Fruit fly (Drosophila melanogaster) whole organism, embryonic: ENCODE results near the gene sordd2.

Source experiments
- Ada2b ChIP-seq: fragments of 200-800 bp; sonication (Bioruptor generic); IDR thresholded peaks from 2 replicates; pipeline ENCODE4 v1.3.6; 2022; ENCODE audit warnings: missing biosample characterization, missing genetic modification characterization
- CG1024 ChIP-seq: fragments of 200-800 bp; sonication (Bioruptor generic); IDR thresholded peaks from 2 replicates; pipeline ENCODE4 v1.3.6; 2022; ENCODE audit warnings: missing biosample characterization, missing genetic modification characterization
- CG10366 ChIP-seq: fragments of 200-800 bp; sonication (Bioruptor generic); IDR thresholded peaks from 2 replicates; pipeline ENCODE4 v1.3.6; 2022; ENCODE audit warnings: missing biosample characterization, missing genetic modification characterization
- CG10979 ChIP-seq: fragments of 200-800 bp; sonication (Bioruptor generic); optimal IDR thresholded peaks from 2 replicates; lab custom pipeline; 2018; ENCODE audit warnings: missing biosample characterization, mild to moderate bottlenecking, missing genetic modification characterization, moderate library complexity
- CG11695 ChIP-seq: fragments of 200-800 bp; sonication (Bioruptor generic); IDR thresholded peaks from 3 replicates; pipeline ENCODE4 v1.3.6; 2022; ENCODE audit warnings: missing biosample characterization, missing genetic modification characterization
- CG1233 ChIP-seq: fragments of 200-800 bp; sonication (Bioruptor generic); optimal IDR thresholded peaks from 4 replicates; lab custom pipeline; 2018; ENCODE audit warnings: missing biosample characterization, mild to moderate bottlenecking, missing genetic modification characterization
- CG13424 ChIP-seq: fragments of 200-800 bp; sonication (Bioruptor generic); optimal IDR thresholded peaks from 2 replicates; lab custom pipeline; 2019; ENCODE audit warnings: missing biosample characterization, mild to moderate bottlenecking, missing genetic modification characterization, moderate library complexity
- CG13775 ChIP-seq: fragments of 200-800 bp; sonication (Bioruptor generic); optimal IDR thresholded peaks from 3 replicates; lab custom pipeline; 2017; ENCODE audit warnings: missing biosample characterization, mild to moderate bottlenecking, missing genetic modification characterization
- CG15479 ChIP-seq: fragments of 200-800 bp; sonication (Bioruptor generic); optimal IDR thresholded peaks from 3 replicates; lab custom pipeline; 2019; ENCODE audit warnings: missing biosample characterization, mild to moderate bottlenecking, missing genetic modification characterization, moderate library complexity
- CG15601 ChIP-seq: fragments of 200-800 bp; sonication (Bioruptor generic); optimal IDR thresholded peaks from 3 replicates; lab custom pipeline; 2019; ENCODE audit warnings: missing biosample characterization, mild to moderate bottlenecking, missing genetic modification characterization, moderate library complexity
- CG15696 ChIP-seq: fragments of 200-800 bp; sonication (Bioruptor generic); optimal IDR thresholded peaks from 2 replicates; lab custom pipeline; 2019; ENCODE audit warnings: missing biosample characterization, mild to moderate bottlenecking, missing genetic modification characterization, moderate library complexity
- CG17328 ChIP-seq: fragments of 200-800 bp; sonication (Bioruptor generic); IDR thresholded peaks from 2 replicates; pipeline ENCODE4 v1.3.6; 2022; ENCODE audit warnings: missing biosample characterization, missing genetic modification characterization
- CG17359 ChIP-seq: fragments of 200-800 bp; sonication (Bioruptor generic); optimal IDR thresholded peaks from 3 replicates; lab custom pipeline; 2018; ENCODE audit warnings: missing biosample characterization, mild to moderate bottlenecking, missing genetic modification characterization, moderate library complexity
- CG17829 ChIP-seq: fragments of 200-800 bp; optimal IDR thresholded peaks from 2 replicates; lab custom pipeline; 2019; ENCODE audit warnings: missing biosample characterization, mild to moderate bottlenecking, missing genetic modification characterization, moderate library complexity
- CG2120 ChIP-seq: fragments of 200-800 bp; sonication (Bioruptor generic); optimal IDR thresholded peaks from 3 replicates; lab custom pipeline; 2016; ENCODE audit warnings: missing biosample characterization, missing genetic modification characterization
- CG2199 ChIP-seq: fragments of 200-800 bp; sonication (Bioruptor generic); IDR thresholded peaks from 3 replicates; pipeline ENCODE4 v1.3.6; 2022; ENCODE audit warnings: missing biosample characterization, missing genetic modification characterization
- CG30020 ChIP-seq: fragments of 200-800 bp; optimal IDR thresholded peaks from 2 replicates; lab custom pipeline; 2019; ENCODE audit warnings: missing biosample characterization, mild to moderate bottlenecking, missing genetic modification characterization, moderate library complexity
- CG30403 ChIP-seq: fragments of 200-800 bp; sonication (Bioruptor generic); optimal IDR thresholded peaks from 3 replicates; lab custom pipeline; 2016; ENCODE audit warnings: missing biosample characterization, missing genetic modification characterization
- CG32532 ChIP-seq: fragments of 200-800 bp; sonication (Bioruptor generic); IDR thresholded peaks from 2 replicates; pipeline ENCODE4 v1.3.6; 2022; ENCODE audit warnings: missing biosample characterization, missing genetic modification characterization
- CG4730 ChIP-seq: fragments of 200-800 bp; sonication (Bioruptor generic); IDR thresholded peaks from 2 replicates; pipeline ENCODE4 v1.3.6; 2022; ENCODE audit warnings: missing biosample characterization, missing genetic modification characterization
- CG8089 ChIP-seq: fragments of 200-800 bp; sonication (Bioruptor generic); optimal IDR thresholded peaks from 3 replicates; lab custom pipeline; 2016; ENCODE audit warnings: missing biosample characterization, missing genetic modification characterization
- CG9609 ChIP-seq: fragments of 200-800 bp; sonication (Bioruptor generic); optimal IDR thresholded peaks from 3 replicates; lab custom pipeline; 2016; ENCODE audit warnings: missing biosample characterization, missing genetic modification characterization
- Chrac-16 ChIP-seq: fragments of 200-800 bp; sonication (Bioruptor generic); optimal IDR thresholded peaks from 3 replicates; lab custom pipeline; 2016; ENCODE audit warnings: missing biosample characterization, missing genetic modification characterization
- Dbx ChIP-seq: fragments of 200-800 bp; sonication (Bioruptor generic); IDR thresholded peaks from 3 replicates; pipeline ENCODE4 v1.3.6; 2022; ENCODE audit warnings: missing biosample characterization, missing genetic modification characterization
- Elba2 ChIP-seq: fragments of 200-800 bp; sonication (Bioruptor generic); optimal IDR thresholded peaks from 3 replicates; lab custom pipeline; 2016; ENCODE audit warnings: missing biosample characterization, missing genetic modification characterization
- Ets65A ChIP-seq: fragments of 200-800 bp; sonication (Bioruptor generic); peaks from one replicate; lab custom pipeline; 2016; ENCODE audit warnings: missing biosample characterization, missing genetic modification characterization
- H2.0 ChIP-seq: fragments of 200-800 bp; sonication (Bioruptor generic); IDR thresholded peaks from 2 replicates; pipeline ENCODE4 v1.3.6; 2022; ENCODE audit warnings: missing biosample characterization, missing genetic modification characterization
- HmgZ ChIP-seq: fragments of 200-800 bp; sonication (Bioruptor generic); optimal IDR thresholded peaks from 2 replicates; lab custom pipeline; 2018; ENCODE audit warnings: missing biosample characterization, mild to moderate bottlenecking, missing genetic modification characterization
- Med ChIP-seq: fragments of 200-800 bp; sonication (Bioruptor generic); peaks from one replicate; lab custom pipeline; 2016; ENCODE audit warnings: missing biosample characterization, missing genetic modification characterization, mild to moderate bottlenecking, inconsistent platforms, moderate library complexity
- Oaz ChIP-seq: fragments of 200-800 bp; sonication (Bioruptor generic); IDR thresholded peaks from 2 replicates; pipeline ENCODE4 v1.3.6; 2022; ENCODE audit warnings: missing biosample characterization, missing genetic modification characterization
- Oli ChIP-seq: fragments of 200-800 bp; sonication (Bioruptor generic); optimal IDR thresholded peaks from 2 replicates; lab custom pipeline; 2018; ENCODE audit warnings: missing biosample characterization, mild to moderate bottlenecking, missing genetic modification characterization, moderate library complexity
- Ptx1 ChIP-seq: fragments of 200-800 bp; sonication (Bioruptor generic); IDR thresholded peaks from 2 replicates; pipeline ENCODE4 v1.3.6; 2022; ENCODE audit warnings: missing biosample characterization, missing genetic modification characterization
- Rfx ChIP-seq: fragments of 200-800 bp; sonication (Bioruptor generic); IDR thresholded peaks from 2 replicates; pipeline ENCODE4 v1.3.6; 2022; ENCODE audit warnings: missing biosample characterization, missing genetic modification characterization
- Ssrp ChIP-seq: fragments of 200-800 bp; sonication (Bioruptor generic); optimal IDR thresholded peaks from 2 replicates; lab custom pipeline; 2018; ENCODE audit warnings: missing biosample characterization, mild to moderate bottlenecking, missing genetic modification characterization, moderate library complexity
- Xbp1 ChIP-seq: fragments of 200-800 bp; sonication (Bioruptor generic); optimal IDR thresholded peaks from 3 replicates; lab custom pipeline; 2016; ENCODE audit warnings: missing biosample characterization, mild to moderate bottlenecking, missing genetic modification characterization
- ac ChIP-seq: fragments of 200-800 bp; sonication (Bioruptor generic); optimal IDR thresholded peaks from 3 replicates; lab custom pipeline; 2017; ENCODE audit warnings: missing biosample characterization, mild to moderate bottlenecking, missing genetic modification characterization
- chif ChIP-seq, 2 experiments: fragments of 200-800 bp; sonication (Bioruptor generic); optimal IDR thresholded peaks; 3 replicates each; lab custom pipeline; 2016; ENCODE audit warnings: missing biosample characterization in 2 of 2, missing genetic modification characterization in 2 of 2
- chn ChIP-seq: fragments of 200-800 bp; sonication (Bioruptor generic); optimal IDR thresholded peaks from 2 replicates; lab custom pipeline; 2016; ENCODE audit warnings: missing biosample characterization, missing genetic modification characterization
- eve ChIP-seq, 2 experiments: fragments of >200 bp; optimal IDR thresholded peaks; 2 replicates each; lab custom pipeline; 2017; ENCODE audit warnings: missing biosample characterization in 2 of 2, missing genetic modification characterization in 2 of 2
- gro ChIP-seq: fragments of 200-800 bp; sonication (Bioruptor generic); optimal IDR thresholded peaks from 2 replicates; lab custom pipeline; 2016; ENCODE audit warnings: missing biosample characterization, missing genetic modification characterization
- knrl ChIP-seq: fragments of 200-800 bp; sonication (Bioruptor generic); IDR thresholded peaks from 3 replicates; pipeline ENCODE4 v1.3.6; 2022; ENCODE audit warnings: missing biosample characterization, missing genetic modification characterization; ENCODE audit not compliant: partially characterized antibody
- nmo ChIP-seq: fragments of 200-800 bp; sonication (Bioruptor generic); optimal IDR thresholded peaks from 2 replicates; lab custom pipeline; 2018; ENCODE audit warnings: missing biosample characterization, mild to moderate bottlenecking, missing genetic modification characterization, moderate library complexity
- phol ChIP-seq: fragments of 200-800 bp; sonication (Bioruptor generic); optimal IDR thresholded peaks from 3 replicates; lab custom pipeline; 2018; ENCODE audit warnings: missing biosample characterization, mild to moderate bottlenecking, missing genetic modification characterization, moderate library complexity
- pnt ChIP-seq: fragments of 200-800 bp; sonication (Bioruptor generic); optimal IDR thresholded peaks from 3 replicates; lab custom pipeline; 2016; ENCODE audit warnings: missing biosample characterization, missing genetic modification characterization
- sens ChIP-seq: fragments of 200-800 bp; sonication (Bioruptor generic); peaks from one replicate; lab custom pipeline; 2016; ENCODE audit warnings: missing biosample characterization, missing genetic modification characterization
- seq ChIP-seq: fragments of 200-800 bp; sonication (Bioruptor generic); IDR thresholded peaks from 2 replicates; pipeline ENCODE4 v1.3.6; 2022; ENCODE audit warnings: missing biosample characterization, missing genetic modification characterization
- slbo ChIP-seq: fragments of 200-800 bp; sonication (Bioruptor generic); IDR thresholded peaks from 2 replicates; pipeline ENCODE4 v1.3.6; 2022; ENCODE audit warnings: missing biosample characterization, missing genetic modification characterization
- vfl ChIP-seq: fragments of 200-800 bp; sonication (Bioruptor generic); optimal IDR thresholded peaks from 2 replicates; lab custom pipeline; 2016; ENCODE audit warnings: missing biosample characterization, missing genetic modification characterization
- zen2 ChIP-seq: fragments of 200-800 bp; sonication (Bioruptor generic); IDR thresholded peaks from 3 replicates; pipeline ENCODE4 v1.3.6; 2022; ENCODE audit warnings: missing biosample characterization, missing genetic modification characterization; ENCODE audit not compliant: partially characterized antibody
- zfh1 ChIP-seq: fragments of 200-800 bp; sonication (Bioruptor generic); IDR thresholded peaks from 3 replicates; pipeline ENCODE4 v1.3.6; 2022; ENCODE audit warnings: missing biosample characterization, missing genetic modification characterization

The sordd2 gene

DNA sequence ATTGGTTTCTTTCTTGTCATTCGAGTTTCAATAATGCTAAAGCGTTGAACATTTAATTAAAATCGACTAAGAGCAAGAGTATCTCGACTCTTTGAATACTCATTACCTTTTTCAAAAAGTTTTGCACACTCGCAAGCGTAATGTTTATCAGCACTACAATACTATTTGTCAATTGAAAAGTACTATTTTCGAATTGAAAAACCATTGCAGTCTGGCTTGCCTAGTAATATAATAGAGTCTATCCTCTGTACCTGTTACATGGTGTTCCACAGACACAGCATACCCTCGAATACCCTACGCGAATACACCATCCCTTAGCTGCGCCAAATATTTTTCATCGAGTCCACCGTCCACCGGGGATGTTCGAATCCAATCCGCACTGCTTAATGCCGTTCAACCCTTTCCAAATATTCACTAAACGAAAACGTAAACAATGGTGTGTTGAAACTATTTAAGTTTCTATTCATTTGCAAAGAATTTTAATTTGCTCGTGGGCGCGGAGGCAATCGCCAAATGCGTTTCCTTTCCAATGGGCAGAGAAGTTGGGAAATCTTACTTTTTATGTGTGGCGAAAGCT lies 19.7 kb upstream of the sordd2 start (continued):
- TF ChIP-seq Ptx1 (GFP tag; lab: Robert Waterston, UW) = peak; percentile 42
- peak; percentile 26 for TF ChIP-seq Chrac-16 (GFP tag; lab: Kevin White, UChicago)
- TF ChIP-seq CG11695 (GFP tag; lab: Robert Waterston, UW) = 0 out of 3 replicates have a peak, but pooled peaks have one; percentile 14
- TF ChIP-seq nmo (GFP tag; lab: Kevin White, UChicago) = peak; percentile 46
- TF ChIP-seq gro (GFP tag; lab: Kevin White, UChicago) = no peak
- peak; percentile 24 for TF ChIP-seq CG15696 (tag; lab: Kevin White, UChicago)
- TF ChIP-seq Rfx = peak; percentile 40; the same call in 1 of the 2 replicates
- no peak for TF ChIP-seq CG13775
- peak; percentile 55; the same call in 1 of the 3 replicates for TF ChIP-seq CG2199 (GFP tag; lab: Robert Waterston, UW)
- TF ChIP-seq pnt (GFP tag; lab: Kevin White, UChicago) = peak; percentile 10
- peak; percentile 45 for TF ChIP-seq CG10979 (tag; lab: Kevin White, UChicago)
- TF ChIP-seq sens (GFP tag; lab: Kevin White, UChicago) = peak; percentile 89
- peak; percentile 43 for TF ChIP-seq CG17359
- TF ChIP-seq zen2 (GFP tag; lab: Robert Waterston, UW) = no peak
- peak; percentile 94 for TF ChIP-seq Ets65A (GFP tag; lab: Kevin White, UChicago)
- TF ChIP-seq Xbp1 (GFP tag; lab: Kevin White, UChicago) = peak; percentile 43
- no peak for TF ChIP-seq ac (GFP tag; lab: Kevin White, UChicago)
- TF ChIP-seq CG32532 = peak; percentile 33; the same call in 1 of the 2 replicates
- no peak for TF ChIP-seq CG4730
- TF ChIP-seq seq (GFP tag; lab: Robert Waterston, UW) = peak; percentile 56; the same call in 1 of the 2 replicates
- TF ChIP-seq knrl (GFP tag; lab: Robert Waterston, UW) = no peak
- TF ChIP-seq CG30403 = peak; percentile 31
- TF ChIP-seq eve (GFP tag; optimal IDR thresholded peaks at IDR 0.05; lab: Kevin White, UChicago) = peak in 1 of 2 experiments; percentile 36
- TF ChIP-seq slbo (GFP tag; lab: Robert Waterston, UW) = peak; percentile 50; the same call in 1 of the 2 replicates
- peak; percentile 4 for TF ChIP-seq CG15601 (tag; lab: Kevin White, UChicago)
- peak; percentile 25 for TF ChIP-seq chn (GFP tag; lab: Kevin White, UChicago)
- peak; percentile 1 for TF ChIP-seq CG9609 (GFP tag; lab: Kevin White, UChicago)
- TF ChIP-seq zfh1 (GFP tag; lab: Robert Waterston, UW) = 0 out of 3 replicates have a peak, but pooled peaks have one; percentile 39
- TF ChIP-seq Oaz = 0 out of 2 replicates have a peak, but pooled peaks have one; percentile 10
- peak; percentile 8 for TF ChIP-seq CG17829 (tag; lab: Kevin White, UChicago)
- TF ChIP-seq phol (tag; lab: Kevin White, UChicago) = peak; percentile 42
- no peak for TF ChIP-seq Oli (tag; lab: Kevin White, UChicago)
- TF ChIP-seq HmgZ (tag; lab: Kevin White, UChicago) = peak; percentile 16
- peak; percentile 45 for TF ChIP-seq CG13424
- no peak for TF ChIP-seq Elba2 (GFP tag; lab: Kevin White, UChicago)
- 0 out of 3 replicates have a peak, but pooled peaks have one; percentile 19 for TF ChIP-seq Dbx (GFP tag; lab: Robert Waterston, UW)
- no peak for TF ChIP-seq CG8089 (GFP tag; lab: Kevin White, UChicago)
- TF ChIP-seq Ssrp (tag; lab: Kevin White, UChicago) = peak; percentile 1
- TF ChIP-seq Med (GFP tag; lab: Kevin White, UChicago) = peak; percentile 82
- no peak for TF ChIP-seq CG15479 (GFP tag; lab: Kevin White, UChicago)
- peak; percentile 40; the same call in 1 of the 2 replicates for TF ChIP-seq CG17328 (GFP tag; lab: Robert Waterston, UW)
- peak; percentile 14 for TF ChIP-seq CG1233
- TF ChIP-seq chif (GFP tag; optimal IDR thresholded peaks at IDR 0.05; lab: Kevin White, UChicago) = peak in 1 of 2 experiments; percentile 22
- TF ChIP-seq H2.0 = peak; percentile 16; the same call in 1 of the 2 replicates
- TF ChIP-seq CG30020 (tag; lab: Kevin White, UChicago) = no peak
- 0 out of 2 replicates have a peak, but pooled peaks have one; percentile 16 for TF ChIP-seq CG10366
- no peak for TF ChIP-seq CG1024 (GFP tag; lab: Robert Waterston, UW)
- peak; percentile 39; the same call in 1 of the 2 replicates for TF ChIP-seq Ada2b (GFP tag; lab: Robert Waterston, UW)
- peak; percentile 36 for TF ChIP-seq CG2120 (GFP tag; lab: Kevin White, UChicago)
- no peak for TF ChIP-seq vfl (GFP tag; lab: Kevin White, UChicago)
